Fruit fly (Drosophila melanogaster): ENCODE measurements around the gene CG43168.

DNA sequence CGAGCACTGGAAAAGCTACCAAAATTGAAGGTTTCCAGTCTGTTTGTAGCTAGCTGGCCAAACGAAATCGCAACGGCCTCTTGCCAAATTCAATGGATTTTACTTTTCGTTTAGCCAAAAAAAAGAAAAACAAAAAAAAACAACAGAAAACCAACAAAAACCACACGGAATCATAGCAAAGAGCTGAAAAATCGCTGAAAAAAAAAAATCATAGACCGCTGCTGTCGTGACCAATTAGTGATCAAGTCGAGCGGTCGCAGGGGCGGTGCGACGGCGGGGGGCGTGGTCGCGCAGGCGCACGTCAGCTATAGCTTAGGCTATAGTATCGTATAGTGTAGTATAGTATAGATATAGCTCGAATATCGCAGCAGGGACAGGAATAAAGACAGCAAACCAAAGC lies 658 bp upstream of the CG43168 start:
- TF ChIP-seq CG14711 (tag; optimal IDR thresholded peaks at IDR 0.05) (no peak), bab1 (GFP tag; optimal IDR thresholded peaks at IDR 0.05) (no peak), ovo (GFP tag; optimal IDR thresholded peaks at IDR 0.05) (no peak), pad (GFP tag; optimal IDR thresholded peaks at IDR 0.05) (no peak), Hr96 (GFP tag; optimal IDR thresholded peaks at IDR 0.05) (no peak), CG7045 (GFP tag; optimal IDR thresholded peaks at IDR 0.05) (no peak), kay (GFP tag; ENCODE audit: borderline replicate concordance) (no peak), CG12768 (GFP tag; optimal IDR thresholded peaks at IDR 0.05) (no peak), CG33017 (tag; optimal IDR thresholded peaks at IDR 0.05) (no peak), Mnt (GFP tag; optimal IDR thresholded peaks at IDR 0.05) (no peak), CG7101 (tag; optimal IDR thresholded peaks at IDR 0.05) (no peak), tj (GFP tag; optimal IDR thresholded peaks at IDR 0.05) (no peak), CG5204 (GFP tag; optimal IDR thresholded peaks at IDR 0.05) (no peak)

Data from whole organism, adult.